Worm (Caenorhabditis elegans) whole organism, young adult: ENCODE data around the gene tbc-2.

ENCODE experiments used
- B0261.1 ChIP-seq: sonication (generic microtip); optimal IDR thresholded peaks from 2 replicates; lab custom pipeline; 2016; ENCODE audit warnings: mild to moderate bottlenecking, missing genetic modification characterization, moderate library complexity, missing compliant biosample characterization
- F23B12.7 ChIP-seq: sonication (generic microtip); optimal IDR thresholded peaks from 2 replicates; lab custom pipeline; 2017; ENCODE audit warnings: missing genetic modification characterization, mild to moderate bottlenecking, missing compliant biosample characterization, antibody characterized with exemption, moderate library complexity; ENCODE audit not compliant: insufficient read depth
- attf-6 ChIP-seq: fragments of 200-800 bp; sonication (Bioruptor generic); IDR thresholded peaks from 2 replicates; pipeline ENCODE4 v1.3.6; 2022; ENCODE audit warnings: missing genetic modification reagents, missing genetic modification characterization, missing compliant biosample characterization
- ets-4 ChIP-seq: fragments of 200-800 bp; sonication (Bioruptor generic); optimal IDR thresholded peaks from 2 replicates; lab custom pipeline; 2018; ENCODE audit warnings: mild to moderate bottlenecking, missing genetic modification characterization, missing compliant biosample characterization
- hlh-12 ChIP-seq: sonication (generic microtip); optimal IDR thresholded peaks from 2 replicates; lab custom pipeline; 2016; ENCODE audit warnings: missing genetic modification characterization, missing compliant biosample characterization
- hlh-26 ChIP-seq: fragments of 200-800 bp; sonication (Bioruptor generic); conservative IDR thresholded peaks from 2 replicates; pipeline ENCODE4 v1.3.6; 2022; ENCODE audit warnings: missing genetic modification reagents, missing genetic modification characterization, missing compliant biosample characterization
- madf-10 ChIP-seq: sonication (generic microtip); optimal IDR thresholded peaks from 2 replicates; lab custom pipeline; 2016; ENCODE audit warnings: mild to moderate bottlenecking, missing genetic modification characterization, missing compliant biosample characterization
- nfya-1 ChIP-seq: sonication (generic microtip); optimal IDR thresholded peaks from 2 replicates; lab custom pipeline; 2017; ENCODE audit warnings: antibody characterized with exemption, missing compliant biosample characterization, missing genetic modification characterization, borderline replicate concordance; ENCODE audit not compliant: insufficient read depth
- unc-130 ChIP-seq: sonication (generic microtip); optimal IDR thresholded peaks from 2 replicates; lab custom pipeline; 2016; ENCODE audit warnings: missing genetic modification reagents, missing genetic modification characterization, missing compliant biosample characterization
- unc-62 ChIP-seq: fragments of 150-350 bp; optimal IDR thresholded peaks from 2 replicates; lab custom pipeline; 2014; ENCODE audit warnings: missing biosample characterization, missing genetic modification reagents, missing genetic modification characterization
- ztf-25 ChIP-seq: fragments of 200-800 bp; sonication (Bioruptor generic); IDR thresholded peaks from 2 replicates; pipeline ENCODE4 v1.3.6; 2022; ENCODE audit warnings: missing genetic modification reagents, missing genetic modification characterization, missing compliant biosample characterization
- ztf-26 ChIP-seq: sonication (generic microtip); optimal IDR thresholded peaks from 2 replicates; lab custom pipeline; 2017; ENCODE audit warnings: missing genetic modification characterization, missing compliant biosample characterization

DNA sequence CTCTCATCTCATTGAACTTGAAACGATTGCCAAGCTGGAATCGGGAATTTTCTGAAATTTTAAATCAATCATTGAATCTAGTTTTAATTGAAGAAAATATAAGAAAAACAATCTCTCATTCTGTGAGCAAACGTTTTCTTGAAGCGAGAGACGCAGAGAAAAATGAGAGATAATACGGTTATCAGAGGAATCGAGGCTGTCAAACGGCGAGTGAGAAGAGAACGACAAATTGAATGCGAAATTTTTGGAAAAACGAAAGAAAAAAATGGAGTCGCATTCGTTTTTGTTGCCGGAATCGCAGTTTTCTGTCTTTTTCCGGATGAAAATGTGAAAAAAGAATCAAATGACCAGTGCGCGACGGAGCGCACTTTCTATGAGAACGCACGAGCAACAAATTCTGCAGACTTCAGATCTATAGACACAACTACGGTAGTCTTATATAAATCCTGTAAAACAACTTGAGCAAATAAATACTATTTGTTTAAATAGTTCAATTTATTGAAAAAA, 46.4 kb upstream of the tbc-2 start, which contains the start of gene tex-2:
- no peak for TF ChIP-seq hlh-12 (tag; lab: Kevin White, UChicago)
- TF ChIP-seq F23B12.7: peak; percentile 48
- TF ChIP-seq unc-130 (GFP tag; lab: Kevin White, UChicago): no peak
- no peak for TF ChIP-seq unc-62 (GFP tag; lab: Kevin White, UChicago)
- TF ChIP-seq B0261.1: no peak
- TF ChIP-seq ztf-25: no peak
- no peak for TF ChIP-seq ztf-26 (tag; lab: Kevin White, UChicago)
- TF ChIP-seq nfya-1 (tag; lab: Kevin White, UChicago): no peak
- TF ChIP-seq hlh-26 (GFP tag; lab: Robert Waterston, UW): no peak
- no peak for TF ChIP-seq madf-10 (tag; lab: Kevin White, UChicago)
- TF ChIP-seq ets-4 (GFP tag; lab: Kevin White, UChicago): no peak
- TF ChIP-seq attf-6: no peak
